Fruit fly (Drosophila melanogaster) S2 (cell line): ENCODE measurements around the gene CG32984.

Experiments
- CG8478 ChIP-seq: fragments of >200 bp; optimal IDR thresholded peaks from 2 replicates; lab custom pipeline; 2018
- CTCF ChIP-seq, 2 experiments: fragments of >200 bp; optimal IDR thresholded peaks; 2 replicates each; lab custom pipeline; 2018

DNA sequence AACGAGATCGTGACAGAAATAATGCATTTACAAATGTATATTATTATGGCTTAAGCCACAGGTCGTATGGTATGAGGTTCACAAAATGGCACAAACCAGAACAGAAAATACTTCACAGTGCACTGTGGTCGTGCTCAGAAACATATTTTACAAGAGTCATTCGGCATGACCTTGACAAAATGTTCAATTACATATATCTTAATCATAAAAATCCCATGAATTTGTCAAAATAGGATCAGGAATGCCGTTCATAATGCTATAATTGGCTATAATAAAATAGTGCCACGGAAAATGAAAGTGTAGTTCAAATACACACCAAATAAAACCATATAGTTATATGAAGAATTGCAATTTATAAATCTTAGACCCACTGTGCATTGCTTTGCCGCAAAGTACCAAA is 45.1 kb upstream of the CG32984 start:
- no peak for TF ChIP-seq CG8478 (lab: Kevin White, UChicago)
- no peak for TF ChIP-seq CTCF (optimal IDR thresholded peaks at IDR 0.05; lab: Kevin White, UChicago)
